Fruit fly (Drosophila melanogaster) whole organism, prepupa: Measurements from ENCODE around the gene CG16711.

Source experiments
- CG15336 ChIP-seq: fragments of 200-800 bp; sonication (Bioruptor generic); IDR thresholded peaks from 2 replicates; pipeline ENCODE4 v1.3.6; 2022; ENCODE audit warnings: missing biosample characterization, missing genetic modification characterization
- CG16779 ChIP-seq: fragments of 200-800 bp; sonication (Bioruptor generic); optimal IDR thresholded peaks from 3 replicates; lab custom pipeline; 2017; ENCODE audit warnings: missing biosample characterization, mild to moderate bottlenecking, missing genetic modification characterization
- CG4318 ChIP-seq: fragments of 200-800 bp; sonication (Bioruptor generic); optimal IDR thresholded peaks from 3 replicates; lab custom pipeline; 2017; ENCODE audit warnings: missing biosample characterization, mild to moderate bottlenecking, missing genetic modification characterization
- CG6276 ChIP-seq: fragments of 200-800 bp; sonication (Bioruptor generic); optimal IDR thresholded peaks from 2 replicates; lab custom pipeline; 2017; ENCODE audit warnings: missing biosample characterization, mild to moderate bottlenecking, missing genetic modification characterization
- CG6792 ChIP-seq: fragments of 200-800 bp; sonication (Bioruptor generic); optimal IDR thresholded peaks from 3 replicates; lab custom pipeline; 2016; ENCODE audit warnings: missing biosample characterization, missing genetic modification characterization
- Eip93F ChIP-seq: fragments of 200-800 bp; sonication (Bioruptor generic); optimal IDR thresholded peaks from 2 replicates; lab custom pipeline; 2016; ENCODE audit warnings: missing biosample characterization, mild to moderate bottlenecking, missing genetic modification characterization
- Lpt ChIP-seq: fragments of 200-800 bp; sonication (Bioruptor generic); optimal IDR thresholded peaks from 3 replicates; lab custom pipeline; 2016; ENCODE audit warnings: missing biosample characterization, missing genetic modification characterization
- Met ChIP-seq: fragments of 200-800 bp; sonication (Bioruptor generic); optimal IDR thresholded peaks from 3 replicates; lab custom pipeline; 2016; ENCODE audit warnings: missing biosample characterization, missing genetic modification characterization
- OdsH ChIP-seq: fragments of 200-800 bp; sonication (Bioruptor generic); optimal IDR thresholded peaks from 3 replicates; lab custom pipeline; 2016; ENCODE audit warnings: missing biosample characterization, missing genetic modification characterization
- Smox ChIP-seq: fragments of 200-800 bp; sonication (Bioruptor generic); optimal IDR thresholded peaks from 3 replicates; lab custom pipeline; 2016; ENCODE audit warnings: missing biosample characterization, missing genetic modification characterization
- Sox102F ChIP-seq: fragments of 200-800 bp; sonication (Bioruptor generic); optimal IDR thresholded peaks from 2 replicates; lab custom pipeline; 2016; ENCODE audit warnings: missing biosample characterization, mild to moderate bottlenecking, missing genetic modification characterization
- cyc ChIP-seq: fragments of 200-800 bp; sonication (Bioruptor generic); optimal IDR thresholded peaks from 3 replicates; lab custom pipeline; 2016; ENCODE audit warnings: missing biosample characterization, missing genetic modification characterization
- dac ChIP-seq: fragments of 200-800 bp; sonication (Bioruptor generic); optimal IDR thresholded peaks from 2 replicates; lab custom pipeline; 2017; ENCODE audit warnings: missing biosample characterization, mild to moderate bottlenecking, missing genetic modification characterization
- fd59A ChIP-seq: fragments of 200-800 bp; sonication (Bioruptor generic); optimal IDR thresholded peaks from 2 replicates; lab custom pipeline; 2017; ENCODE audit warnings: missing biosample characterization, mild to moderate bottlenecking, missing genetic modification characterization, missing genetic modification reagents

dm6 chr3L:9680968-9681367, 23.2 kb upstream of the CG16711 start, which contains the start of gene alphaTub67C:
- TF ChIP-seq CG4318 (GFP tag; lab: Kevin White, UChicago) = no peak
- TF ChIP-seq Lpt (GFP tag; lab: Kevin White, UChicago) = no peak
- no peak for TF ChIP-seq CG16779 (tag; lab: Kevin White, UChicago)
- TF ChIP-seq Sox102F = no peak
- no peak for TF ChIP-seq cyc (GFP tag; lab: Kevin White, UChicago)
- TF ChIP-seq Smox (GFP tag; lab: Kevin White, UChicago) = no peak
- no peak for TF ChIP-seq OdsH (GFP tag; lab: Kevin White, UChicago)
- TF ChIP-seq CG15336 = no peak
- TF ChIP-seq dac (GFP tag; lab: Kevin White, UChicago) = no peak
- no peak for TF ChIP-seq Met
- no peak for TF ChIP-seq Eip93F (GFP tag; lab: Kevin White, UChicago)
- TF ChIP-seq CG6792 (GFP tag; lab: Kevin White, UChicago) = no peak
- TF ChIP-seq CG6276 = no peak
- no peak for TF ChIP-seq fd59A (GFP tag; lab: Kevin White, UChicago)
